Fruit fly (Drosophila melanogaster) whole organism, embryonic: Measurements from ENCODE around the gene Pdfr.
A peak's percentile ranks its signal among the peaks of the same experiment; 100 is the strongest.

Experiments used
- ATbp ChIP-seq: fragments of 200-800 bp; sonication (Bioruptor generic); optimal IDR thresholded peaks from 2 replicates; lab custom pipeline; 2017; ENCODE audit warnings: missing biosample characterization, mild to moderate bottlenecking, missing genetic modification characterization, missing genetic modification reagents
- BtbVII ChIP-seq: fragments of 200-800 bp; sonication (Bioruptor generic); optimal IDR thresholded peaks from 3 replicates; lab custom pipeline; 2017; ENCODE audit warnings: missing biosample characterization, mild to moderate bottlenecking, missing genetic modification characterization
- CG10366 ChIP-seq: fragments of 200-800 bp; sonication (Bioruptor generic); IDR thresholded peaks from 2 replicates; pipeline ENCODE4 v1.3.6; 2022; ENCODE audit warnings: missing biosample characterization, missing genetic modification characterization
- CG11723 ChIP-seq: fragments of 200-800 bp; sonication (Bioruptor generic); optimal IDR thresholded peaks from 2 replicates; lab custom pipeline; 2017; ENCODE audit warnings: missing biosample characterization, mild to moderate bottlenecking, missing genetic modification characterization
- CG12104 ChIP-seq: fragments of 200-800 bp; sonication (Bioruptor generic); optimal IDR thresholded peaks from 3 replicates; lab custom pipeline; 2016; ENCODE audit warnings: missing biosample characterization, missing genetic modification characterization
- CG13424 ChIP-seq: fragments of 200-800 bp; sonication (Bioruptor generic); optimal IDR thresholded peaks from 2 replicates; lab custom pipeline; 2019; ENCODE audit warnings: missing biosample characterization, mild to moderate bottlenecking, missing genetic modification characterization, moderate library complexity
- CG14710 ChIP-seq: fragments of 200-800 bp; sonication (Bioruptor generic); optimal IDR thresholded peaks from 3 replicates; lab custom pipeline; 2019; ENCODE audit warnings: missing biosample characterization, mild to moderate bottlenecking, missing genetic modification characterization, moderate library complexity
- CG14965 ChIP-seq: fragments of 200-800 bp; sonication (Bioruptor generic); optimal IDR thresholded peaks from 2 replicates; lab custom pipeline; 2016; ENCODE audit warnings: missing biosample characterization, missing genetic modification characterization, borderline replicate concordance
- CG16863 ChIP-seq: fragments of 200-800 bp; sonication (Bioruptor generic); optimal IDR thresholded peaks from 3 replicates; lab custom pipeline; 2016; ENCODE audit warnings: missing biosample characterization, missing genetic modification characterization
- CG18599 ChIP-seq: fragments of 200-800 bp; sonication (Bioruptor generic); optimal IDR thresholded peaks from 3 replicates; lab custom pipeline; 2017; ENCODE audit warnings: missing biosample characterization, missing genetic modification characterization, mild to moderate bottlenecking, moderate library complexity, missing genetic modification reagents
- CG2202 ChIP-seq: fragments of 200-800 bp; sonication (Bioruptor generic); optimal IDR thresholded peaks from 2 replicates; lab custom pipeline; 2018; ENCODE audit warnings: missing biosample characterization, mild to moderate bottlenecking, missing genetic modification characterization
- CG2889 ChIP-seq: fragments of 200-800 bp; sonication (Bioruptor generic); IDR thresholded peaks from 3 replicates; pipeline ENCODE4 v1.3.6; 2022; ENCODE audit warnings: missing biosample characterization, missing genetic modification characterization
- CG31365 ChIP-seq: fragments of 200-800 bp; sonication (Bioruptor generic); optimal IDR thresholded peaks from 2 replicates; lab custom pipeline; 2018; ENCODE audit warnings: missing biosample characterization, mild to moderate bottlenecking, missing genetic modification characterization
- CG32772 ChIP-seq: fragments of 200-800 bp; sonication (Bioruptor generic); IDR thresholded peaks from 2 replicates; pipeline ENCODE4 v1.3.6; 2022; ENCODE audit warnings: missing biosample characterization, missing genetic modification characterization
- CG3847 ChIP-seq: fragments of 200-800 bp; sonication (Bioruptor generic); IDR thresholded peaks from 2 replicates; pipeline ENCODE4 v1.3.6; 2022; ENCODE audit warnings: missing biosample characterization, missing genetic modification characterization
- CG4360 ChIP-seq: fragments of 200-800 bp; sonication (Bioruptor generic); IDR thresholded peaks from 2 replicates; pipeline ENCODE4 v1.3.6; 2022; ENCODE audit warnings: missing biosample characterization, missing genetic modification characterization
- CG4820 ChIP-seq: fragments of 200-800 bp; sonication (Bioruptor generic); optimal IDR thresholded peaks from 3 replicates; lab custom pipeline; 2016; ENCODE audit warnings: missing biosample characterization, missing genetic modification characterization
- CG6272 ChIP-seq: fragments of 200-800 bp; sonication (Bioruptor generic); IDR thresholded peaks from 2 replicates; pipeline ENCODE4 v1.3.6; 2022; ENCODE audit warnings: missing biosample characterization, missing genetic modification characterization
- CG6791 ChIP-seq: fragments of 200-800 bp; sonication (Bioruptor generic); IDR thresholded peaks from 3 replicates; pipeline ENCODE4 v1.3.6; 2022; ENCODE audit warnings: missing biosample characterization, missing genetic modification characterization; ENCODE audit not compliant: partially characterized antibody
- CG7963 ChIP-seq: fragments of 200-800 bp; sonication (Bioruptor generic); IDR thresholded peaks from 3 replicates; pipeline ENCODE4 v1.3.6; 2022; ENCODE audit warnings: missing biosample characterization, missing genetic modification characterization; ENCODE audit not compliant: partially characterized antibody
- CHES-1-like ChIP-seq: fragments of 200-800 bp; sonication (Bioruptor generic); optimal IDR thresholded peaks from 2 replicates; lab custom pipeline; 2016; ENCODE audit warnings: missing biosample characterization, missing genetic modification characterization
- D19B ChIP-seq: fragments of 200-800 bp; sonication (Bioruptor generic); optimal IDR thresholded peaks from 2 replicates; lab custom pipeline; 2017; ENCODE audit warnings: missing biosample characterization, mild to moderate bottlenecking, missing genetic modification characterization
- Dbx ChIP-seq: fragments of 200-800 bp; sonication (Bioruptor generic); IDR thresholded peaks from 3 replicates; pipeline ENCODE4 v1.3.6; 2022; ENCODE audit warnings: missing biosample characterization, missing genetic modification characterization
- E2f2 ChIP-seq: fragments of 200-800 bp; sonication (Bioruptor generic); IDR thresholded peaks from 2 replicates; pipeline ENCODE4 v1.3.6; 2022; ENCODE audit warnings: missing biosample characterization, missing genetic modification characterization
- Gsc ChIP-seq: fragments of 200-800 bp; sonication (Bioruptor generic); IDR thresholded peaks from 2 replicates; pipeline ENCODE4 v1.3.6; 2022; ENCODE audit warnings: missing biosample characterization, missing genetic modification characterization
- Gug ChIP-seq: fragments of 200-800 bp; sonication (Bioruptor generic); IDR thresholded peaks from 4 replicates; pipeline ENCODE4 v1.3.6; 2022; ENCODE audit warnings: missing biosample characterization, missing genetic modification characterization
- Max ChIP-seq: fragments of 200-800 bp; sonication (Bioruptor generic); optimal IDR thresholded peaks from 2 replicates; lab custom pipeline; 2016; ENCODE audit warnings: missing biosample characterization, mild to moderate bottlenecking, missing genetic modification characterization
- Med ChIP-seq: fragments of 200-800 bp; sonication (Bioruptor generic); peaks from one replicate; lab custom pipeline; 2016; ENCODE audit warnings: missing biosample characterization, missing genetic modification characterization, mild to moderate bottlenecking, inconsistent platforms, moderate library complexity
- Stat92E ChIP-seq, 3 experiments: fragments of >200 bp in 2 of 3; fragments of 200-800 bp in 1 of 3; sonication (Bioruptor generic) in 1 of 3; optimal IDR thresholded peaks; 2 replicates each; lab custom pipeline; 2017 to 2019; ENCODE audit warnings: missing biosample characterization in 3 of 3, missing genetic modification characterization in 3 of 3, mild to moderate bottlenecking in 1 of 3, moderate library complexity in 1 of 3
- amos ChIP-seq: fragments of 200-800 bp; sonication (Bioruptor generic); IDR thresholded peaks from 2 replicates; pipeline ENCODE4 v1.3.6; 2022; ENCODE audit warnings: missing biosample characterization, missing genetic modification characterization; ENCODE audit not compliant: partially characterized antibody
- br ChIP-seq: fragments of >200 bp; optimal IDR thresholded peaks from 2 replicates; lab custom pipeline; 2017
- cwo ChIP-seq: fragments of 200-800 bp; sonication (Bioruptor generic); optimal IDR thresholded peaks from 3 replicates; lab custom pipeline; 2017; ENCODE audit warnings: missing biosample characterization, missing genetic modification characterization, mild to moderate bottlenecking, moderate library complexity, missing genetic modification reagents
- fru ChIP-seq: fragments of >200 bp; optimal IDR thresholded peaks from 2 replicates; lab custom pipeline; 2017
- hb ChIP-seq: fragments of 200-800 bp; sonication (Bioruptor generic); IDR thresholded peaks from 3 replicates; pipeline ENCODE4 v1.3.6; 2022; ENCODE audit warnings: missing biosample characterization, missing genetic modification characterization; ENCODE audit not compliant: partially characterized antibody
- kni ChIP-seq: fragments of 200-800 bp; sonication (Bioruptor generic); optimal IDR thresholded peaks from 3 replicates; lab custom pipeline; 2017; ENCODE audit warnings: mild to moderate bottlenecking, missing biosample characterization, missing genetic modification reagents, missing genetic modification characterization
- lmd ChIP-seq: fragments of 200-800 bp; sonication (Bioruptor generic); IDR thresholded peaks from 2 replicates; pipeline ENCODE4 v1.3.6; 2022; ENCODE audit warnings: missing biosample characterization, missing genetic modification characterization
- luna ChIP-seq: fragments of 200-800 bp; sonication (Bioruptor generic); optimal IDR thresholded peaks from 2 replicates; lab custom pipeline; 2016; ENCODE audit warnings: missing biosample characterization, missing genetic modification characterization
- nau ChIP-seq: fragments of 200-800 bp; sonication (Bioruptor generic); optimal IDR thresholded peaks from 3 replicates; lab custom pipeline; 2017; ENCODE audit warnings: missing biosample characterization, mild to moderate bottlenecking, missing genetic modification characterization, missing genetic modification reagents
- prd ChIP-seq, 3 experiments: fragments of >200 bp in 2 of 3; fragments of 200-800 bp in 1 of 3; sonication (Bioruptor generic) in 1 of 3; optimal IDR thresholded peaks in 2 of 3; IDR thresholded peaks in 1 of 3; 2 replicates in 2 of 3; 3 replicates in 1 of 3; pipeline versions ENCODE4 v1.3.6 to Lab custom; 2017 to 2022; ENCODE audit warnings: missing biosample characterization in 1 of 3, missing genetic modification characterization in 1 of 3
- pros ChIP-seq: fragments of 200-800 bp; sonication (Bioruptor generic); optimal IDR thresholded peaks from 3 replicates; lab custom pipeline; 2019; ENCODE audit warnings: missing biosample characterization, mild to moderate bottlenecking, missing genetic modification characterization, moderate library complexity
- sc ChIP-seq, 3 experiments: fragments of >200 bp in 2 of 3; fragments of 200-800 bp in 1 of 3; sonication (Bioruptor generic) in 1 of 3; optimal IDR thresholded peaks; 2 replicates in 2 of 3; 3 replicates in 1 of 3; lab custom pipeline; 2017; ENCODE audit warnings: mild to moderate bottlenecking in 1 of 3, missing biosample characterization in 1 of 3, missing genetic modification characterization in 1 of 3, missing genetic modification reagents in 1 of 3
- slp2 ChIP-seq: fragments of 200-800 bp; sonication (Bioruptor generic); optimal IDR thresholded peaks from 2 replicates; lab custom pipeline; 2016; ENCODE audit warnings: missing biosample characterization, missing genetic modification characterization
- so ChIP-seq: fragments of 200-800 bp; sonication (Bioruptor generic); IDR thresholded peaks from 3 replicates; pipeline ENCODE4 v1.3.6; 2022; ENCODE audit warnings: missing biosample characterization, missing genetic modification characterization
- stwl ChIP-seq: fragments of 200-800 bp; sonication (Bioruptor generic); optimal IDR thresholded peaks from 3 replicates; lab custom pipeline; 2018; ENCODE audit warnings: missing biosample characterization, mild to moderate bottlenecking, missing genetic modification characterization, moderate library complexity
- ttk ChIP-seq: fragments of 200-800 bp; sonication (Bioruptor generic); IDR thresholded peaks from 2 replicates; pipeline ENCODE4 v2.1.2; 2022; ENCODE audit warnings: missing biosample characterization, missing genetic modification characterization
- tup ChIP-seq: fragments of 200-800 bp; sonication (Bioruptor generic); optimal IDR thresholded peaks from 2 replicates; lab custom pipeline; 2016; ENCODE audit warnings: missing biosample characterization, mild to moderate bottlenecking, missing genetic modification characterization, moderate library complexity
- vfl ChIP-seq: fragments of 200-800 bp; sonication (Bioruptor generic); optimal IDR thresholded peaks from 2 replicates; lab custom pipeline; 2016; ENCODE audit warnings: missing biosample characterization, missing genetic modification characterization
- wdn ChIP-seq: fragments of 200-800 bp; sonication (Bioruptor generic); IDR thresholded peaks from 2 replicates; pipeline ENCODE4 v1.3.6; 2022; ENCODE audit warnings: missing biosample characterization, missing genetic modification characterization

Gene Pdfr

dm6 chrX:2581793-2582503 lies 29.9 kb downstream of the Pdfr start (continued):
- TF ChIP-seq luna (GFP tag; lab: Kevin White, UChicago) (peak; percentile 57), E2f2 (GFP tag; lab: Robert Waterston, UW) (peak; percentile 52), pros (GFP tag; lab: Kevin White, UChicago) (no peak), hb (GFP tag; lab: Robert Waterston, UW) (no peak), prd (optimal IDR thresholded peaks at IDR 0.05; lab: Kevin White, UChicago) (no peak), prd (GFP tag; IDR thresholded peaks at IDR 0.05; lab: Robert Waterston, UW) (peak; percentile 86), CHES-1-like (GFP tag; lab: Kevin White, UChicago) (peak; percentile 79), Stat92E (GFP tag; optimal IDR thresholded peaks at IDR 0.05; lab: Kevin White, UChicago) (no peak), CG6272 (GFP tag; lab: Robert Waterston, UW) (peak; percentile 53; the same call in 1 of the 2 replicates), tup (GFP tag; lab: Kevin White, UChicago) (peak; percentile 54), CG4360 (GFP tag; lab: Robert Waterston, UW) (no peak), CG31365 (tag; lab: Kevin White, UChicago) (peak; percentile 45), kni (no peak), vfl (GFP tag; lab: Kevin White, UChicago) (peak; percentile 70), CG7963 (no peak), ATbp (GFP tag; lab: Kevin White, UChicago) (peak; percentile 68), CG16863 (GFP tag; lab: Kevin White, UChicago) (peak; percentile 63), cwo (GFP tag; lab: Kevin White, UChicago) (peak; percentile 78), so (GFP tag; lab: Robert Waterston, UW) (peak; percentile 81; the same call in 2 of the 3 replicates), stwl (tag; lab: Kevin White, UChicago) (no peak), D19B (GFP tag; lab: Kevin White, UChicago) (peak; percentile 58), br (no peak), Gug (GFP tag; lab: Robert Waterston, UW) (peak; percentile 83), CG11723 (GFP tag; lab: Kevin White, UChicago) (peak; percentile 6), wdn (peak; percentile 71; the same call in 1 of the 2 replicates), CG3847 (peak; percentile 77), CG2202 (tag; lab: Kevin White, UChicago) (no peak), nau (peak; percentile 65), Gsc (no peak), CG14965 (GFP tag; lab: Kevin White, UChicago) (peak; percentile 45), CG32772 (GFP tag; lab: Robert Waterston, UW) (peak; percentile 70), Med (GFP tag; lab: Kevin White, UChicago) (peak; percentile 97), CG18599 (GFP tag; lab: Kevin White, UChicago) (peak; percentile 96), slp2 (peak; percentile 60), ttk (GFP tag; lab: Robert Waterston, UW) (peak; percentile 76), CG10366 (GFP tag; lab: Robert Waterston, UW) (peak; percentile 74), CG12104 (peak; percentile 15), sc (optimal IDR thresholded peaks at IDR 0.05; lab: Kevin White, UChicago) (no peak), sc (GFP tag; optimal IDR thresholded peaks at IDR 0.05; lab: Kevin White, UChicago) (no peak), CG4820 (peak; percentile 49), CG2889 (GFP tag; lab: Robert Waterston, UW) (peak; percentile 76; the same call in 1 of the 3 replicates), lmd (GFP tag; lab: Robert Waterston, UW) (peak; percentile 82), BtbVII (GFP tag; lab: Kevin White, UChicago) (peak; percentile 80), fru (no peak), Dbx (GFP tag; lab: Robert Waterston, UW) (peak; percentile 91), amos (GFP tag; lab: Robert Waterston, UW) (no peak), CG13424 (tag; lab: Kevin White, UChicago) (peak; percentile 61), CG14710 (tag; lab: Kevin White, UChicago) (peak; percentile 0), CG6791 (GFP tag; lab: Robert Waterston, UW) (no peak), Max (GFP tag; lab: Kevin White, UChicago) (peak; percentile 60)
